Fruit fly (Drosophila melanogaster) whole organism: ENCODE measurements around the gene unc-119.

Experiments
- Dll ChIP-seq: fragments of >200 bp; optimal IDR thresholded peaks from 2 replicates; lab custom pipeline; 2017
- pan ChIP-seq: fragments of >200 bp; optimal IDR thresholded peaks from 2 replicates; lab custom pipeline; 2017
- psq ChIP-seq: fragments of >200 bp; optimal IDR thresholded peaks from 2 replicates; lab custom pipeline; 2017
- usp ChIP-seq: fragments of >200 bp; optimal IDR thresholded peaks from 2 replicates; lab custom pipeline; 2017; ENCODE audit warnings: missing biosample characterization, missing genetic modification characterization, mixed read lengths

- TF ChIP-seq usp (no peak), pan (lab: Kevin White, UChicago) (peak; percentile 52), Dll (no peak), psq (lab: Kevin White, UChicago) (no peak)
Observed at dm6 chrX:7271376-7272015, 19.6 kb downstream of the unc-119 start.
